Fruit fly (Drosophila melanogaster) whole organism, wandering third instar larva: ENCODE measurements around the gene CG45076.
A peak's percentile ranks its signal among the peaks of the same experiment; 100 is the strongest.

Experiments
- GATAd ChIP-seq: sonication (Bioruptor generic); optimal IDR thresholded peaks from 2 replicates; lab custom pipeline; 2016; ENCODE audit warnings: missing biosample characterization, missing genetic modification characterization
- HLH106 ChIP-seq: fragments of 200-800 bp; optimal IDR thresholded peaks from 3 replicates; lab custom pipeline; 2019; ENCODE audit warnings: missing biosample characterization, mild to moderate bottlenecking, missing genetic modification characterization, moderate library complexity
- foxo ChIP-seq, 2 experiments: fragments of 200-800 bp; sonication (Bioruptor generic); optimal IDR thresholded peaks; 2 replicates in 1 of 2; 3 replicates in 1 of 2; lab custom pipeline; 2016 to 2017; ENCODE audit warnings: missing biosample characterization in 2 of 2, missing genetic modification characterization in 2 of 2
- lola ChIP-seq: fragments of >200 bp; optimal IDR thresholded peaks from 2 replicates; lab custom pipeline; 2017; ENCODE audit warnings: missing biosample characterization, missing genetic modification characterization
- psq ChIP-seq: fragments of 200-800 bp; sonication (Bioruptor generic); optimal IDR thresholded peaks from 3 replicates; lab custom pipeline; 2017; ENCODE audit warnings: missing biosample characterization, mild to moderate bottlenecking, missing genetic modification characterization, moderate library complexity
- usp ChIP-seq: fragments of >200 bp; optimal IDR thresholded peaks from 2 replicates; lab custom pipeline; 2017; ENCODE audit warnings: missing biosample characterization, missing genetic modification characterization

DNA sequence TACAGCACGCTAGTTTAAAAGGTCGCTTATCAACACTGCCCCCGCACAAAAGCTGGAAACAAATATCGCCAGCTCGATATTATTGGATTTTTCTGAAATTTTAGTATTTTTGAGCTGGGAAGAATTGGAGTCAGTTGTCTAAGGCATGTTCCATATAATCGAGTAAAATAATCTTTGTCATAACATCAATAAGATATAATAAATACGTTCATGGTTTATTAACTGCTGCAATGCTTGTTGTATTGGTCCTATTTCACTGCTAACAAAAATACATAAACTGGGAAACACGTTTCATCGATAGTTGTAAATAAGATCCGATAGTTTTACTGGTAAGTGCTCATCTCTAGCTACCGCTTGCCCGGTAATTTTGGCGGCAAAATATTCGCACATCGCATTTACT lies 11.0 kb upstream of the CG45076 start, which contains the start of the genes Art1 and Mcm5:
- TF ChIP-seq lola (GFP tag; lab: Kevin White, UChicago) (no peak), HLH106 (tag; lab: Kevin White, UChicago) (peak; percentile 52), usp (GFP tag; lab: Kevin White, UChicago) (no peak), foxo (GFP tag; optimal IDR thresholded peaks at IDR 0.05; lab: Kevin White, UChicago) (peak in 1 of 2 experiments; percentile 50), GATAd (GFP tag; lab: Kevin White, UChicago) (peak; percentile 69), psq (peak; percentile 41)
